Worm (Caenorhabditis elegans) whole organism, early embryonic: Measurements from ENCODE around the gene R13D7.2.

Source experiments
- B0310.2 ChIP-seq: sonication (generic microtip); optimal IDR thresholded peaks from 2 replicates; lab custom pipeline; 2016; ENCODE audit warnings: mild to moderate bottlenecking, missing genetic modification characterization, missing compliant biosample characterization
- hmbx-1 ChIP-seq: sonication (generic microtip); optimal IDR thresholded peaks from 2 replicates; lab custom pipeline; 2016; ENCODE audit warnings: mild to moderate bottlenecking, missing genetic modification characterization, missing compliant biosample characterization
- hnd-1 ChIP-seq: sonication (generic microtip); optimal IDR thresholded peaks from 2 replicates; lab custom pipeline; 2016; ENCODE audit warnings: missing genetic modification characterization, missing compliant biosample characterization

DNA sequence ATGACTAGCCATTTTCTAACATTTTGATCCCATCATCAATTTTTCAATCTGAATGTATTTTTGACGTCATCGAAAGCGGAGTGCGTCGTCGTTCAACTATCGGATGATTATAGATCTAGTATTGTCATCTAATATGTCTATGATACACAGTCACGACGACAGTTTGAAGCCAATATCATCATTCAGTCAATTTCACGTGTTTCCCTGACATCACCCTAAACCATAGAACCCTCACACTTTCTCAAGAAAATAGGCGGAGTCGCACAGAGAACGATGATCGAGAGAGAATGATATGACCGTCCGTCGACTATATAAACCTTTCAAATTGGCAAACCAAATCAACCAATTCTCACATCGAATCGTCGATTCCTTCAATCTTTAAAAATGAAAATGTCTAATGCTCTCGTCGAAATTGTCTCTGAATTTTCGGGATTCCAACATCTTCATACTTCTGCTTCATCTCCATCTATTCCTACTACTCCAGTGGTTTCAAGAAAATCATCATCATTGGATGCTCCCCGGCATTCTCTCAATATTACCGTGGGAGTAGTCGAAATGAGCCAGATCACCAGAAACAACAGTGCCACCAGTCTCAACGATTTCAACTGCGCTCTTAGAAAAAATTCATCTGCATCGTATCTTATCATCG lies 6.2 kb downstream of the R13D7.2 start, which contains the start of gene F18E3.13:
- TF ChIP-seq hnd-1 (tag; lab: Kevin White, UChicago) (no peak), hmbx-1 (no peak), B0310.2 (tag; lab: Kevin White, UChicago) (no peak)
